Worm (Caenorhabditis elegans) whole organism, mixed stage, embryonic: Measurements from ENCODE around the gene mcd-1.

ENCODE experiments used
- M03D4.4 ChIP-seq: sonication (generic microtip); optimal IDR thresholded peaks from 2 replicates; lab custom pipeline; 2017; ENCODE audit warnings: mild to moderate bottlenecking, missing genetic modification characterization, missing compliant biosample characterization
- bed-3 ChIP-seq: fragments of 200-800 bp; sonication (Bioruptor generic); optimal IDR thresholded peaks from 3 replicates; lab custom pipeline; 2018; ENCODE audit warnings: mild to moderate bottlenecking, missing genetic modification characterization, moderate library complexity, missing compliant biosample characterization
- ceh-39 ChIP-seq: fragments of 150-350 bp; optimal IDR thresholded peaks from 2 replicates; lab custom pipeline; 2014; ENCODE audit warnings: missing biosample characterization, missing genetic modification characterization
- ceh-83 ChIP-seq: fragments of 200-800 bp; sonication (Bioruptor generic); optimal IDR thresholded peaks from 2 replicates; lab custom pipeline; 2018; ENCODE audit warnings: mild to moderate bottlenecking, missing genetic modification characterization, missing compliant biosample characterization
- ces-1 ChIP-seq: fragments of 150-350 bp; optimal IDR thresholded peaks from 2 replicates; lab custom pipeline; 2014; ENCODE audit warnings: missing biosample characterization, missing genetic modification reagents, missing genetic modification characterization
- cnd-1 ChIP-seq: fragments of 200-800 bp; sonication (Bioruptor generic); optimal IDR thresholded peaks from 2 replicates; lab custom pipeline; 2018; ENCODE audit warnings: mild to moderate bottlenecking, missing genetic modification characterization, missing compliant biosample characterization
- drap-1 ChIP-seq: fragments of 200-800 bp; sonication (Bioruptor generic); optimal IDR thresholded peaks from 3 replicates; lab custom pipeline; 2018; ENCODE audit warnings: mild to moderate bottlenecking, missing genetic modification characterization, missing compliant biosample characterization
- elt-3 ChIP-seq: fragments of 150-350 bp; optimal IDR thresholded peaks from 2 replicates; lab custom pipeline; 2014; ENCODE audit warnings: missing biosample characterization, missing genetic modification characterization
- flh-1 ChIP-seq: fragments of 200-800 bp; sonication (Bioruptor generic); optimal IDR thresholded peaks from 2 replicates; lab custom pipeline; 2018; ENCODE audit warnings: mild to moderate bottlenecking, missing genetic modification characterization, moderate library complexity, missing compliant biosample characterization
- ham-2 ChIP-seq: fragments of 200-800 bp; sonication (Bioruptor generic); optimal IDR thresholded peaks from 2 replicates; lab custom pipeline; 2018; ENCODE audit warnings: mild to moderate bottlenecking, missing genetic modification characterization, missing compliant biosample characterization
- lsy-2 ChIP-seq: fragments of 150-350 bp; optimal IDR thresholded peaks from 2 replicates; lab custom pipeline; 2014; ENCODE audit warnings: missing biosample characterization, missing genetic modification characterization
- mab-5 ChIP-seq: fragments of 150-350 bp; optimal IDR thresholded peaks from 2 replicates; lab custom pipeline; 2014; ENCODE audit warnings: missing biosample characterization, missing genetic modification characterization
- mls-2 ChIP-seq: sonication (generic microtip); optimal IDR thresholded peaks from 2 replicates; lab custom pipeline; 2016; ENCODE audit warnings: mild to moderate bottlenecking, missing genetic modification characterization, moderate library complexity, missing compliant biosample characterization
- nhr-237 ChIP-seq: fragments of 150-350 bp; optimal IDR thresholded peaks from 2 replicates; lab custom pipeline; 2014; ENCODE audit warnings: missing biosample characterization, missing genetic modification characterization
- nhr-28 ChIP-seq: fragments of 150-350 bp; optimal IDR thresholded peaks from 2 replicates; lab custom pipeline; 2014; ENCODE audit warnings: missing biosample characterization, missing genetic modification characterization
- sem-2 ChIP-seq: fragments of 200-800 bp; sonication (Bioruptor generic); optimal IDR thresholded peaks from 2 replicates; lab custom pipeline; 2018; ENCODE audit warnings: mild to moderate bottlenecking, missing genetic modification characterization, missing compliant biosample characterization
- snpc-4 ChIP-seq: fragments of 150-350 bp; optimal IDR thresholded peaks from 2 replicates; lab custom pipeline; 2014; ENCODE audit warnings: missing biosample characterization, missing genetic modification characterization
- tbx-8 ChIP-seq: fragments of 200-800 bp; sonication (Bioruptor generic); optimal IDR thresholded peaks from 2 replicates; lab custom pipeline; 2018; ENCODE audit warnings: mild to moderate bottlenecking, missing genetic modification characterization, moderate library complexity, missing compliant biosample characterization
- unc-120 ChIP-seq: sonication (generic microtip); optimal IDR thresholded peaks from 2 replicates; lab custom pipeline; 2017; ENCODE audit warnings: missing genetic modification characterization, missing compliant biosample characterization; ENCODE audit not compliant: poor library complexity, severe bottlenecking
- unc-39 ChIP-seq: fragments of 150-350 bp; optimal IDR thresholded peaks from 2 replicates; lab custom pipeline; 2014; ENCODE audit warnings: missing biosample characterization, missing genetic modification characterization
- unc-62 ChIP-seq: fragments of 150-350 bp; optimal IDR thresholded peaks from 2 replicates; lab custom pipeline; 2014; ENCODE audit warnings: missing biosample characterization, missing genetic modification reagents, missing genetic modification characterization
- ztf-11 ChIP-seq: fragments of 150-350 bp; optimal IDR thresholded peaks from 2 replicates; lab custom pipeline; 2014; ENCODE audit warnings: missing biosample characterization, missing genetic modification characterization

The mcd-1 gene

ce11 chrII:13938290-13938689 is 49.9 kb downstream of the mcd-1 start:
- no peak for TF ChIP-seq unc-62
- TF ChIP-seq mab-5 (tag; lab: Kevin White, UChicago): no peak
- TF ChIP-seq ces-1 (GFP tag; lab: Kevin White, UChicago): no peak
- no peak for TF ChIP-seq flh-1 (GFP tag; lab: Kevin White, UChicago)
- TF ChIP-seq nhr-28: no peak
- TF ChIP-seq lsy-2 (tag; lab: Kevin White, UChicago): no peak
- TF ChIP-seq drap-1 (GFP tag; lab: Kevin White, UChicago): no peak
- no peak for TF ChIP-seq elt-3 (tag; lab: Kevin White, UChicago)
- no peak for TF ChIP-seq M03D4.4 (tag; lab: Kevin White, UChicago)
- TF ChIP-seq snpc-4 (tag; lab: Kevin White, UChicago): no peak
- TF ChIP-seq mls-2 (tag; lab: Kevin White, UChicago): no peak
- no peak for TF ChIP-seq ztf-11 (tag; lab: Kevin White, UChicago)
- TF ChIP-seq unc-120 (tag; lab: Kevin White, UChicago): no peak
- no peak for TF ChIP-seq ceh-39 (tag; lab: Kevin White, UChicago)
- no peak for TF ChIP-seq unc-39 (tag; lab: Kevin White, UChicago)
- TF ChIP-seq nhr-237: no peak
- no peak for TF ChIP-seq sem-2 (GFP tag; lab: Kevin White, UChicago)
- no peak for TF ChIP-seq cnd-1 (tag; lab: Kevin White, UChicago)

DNA sequence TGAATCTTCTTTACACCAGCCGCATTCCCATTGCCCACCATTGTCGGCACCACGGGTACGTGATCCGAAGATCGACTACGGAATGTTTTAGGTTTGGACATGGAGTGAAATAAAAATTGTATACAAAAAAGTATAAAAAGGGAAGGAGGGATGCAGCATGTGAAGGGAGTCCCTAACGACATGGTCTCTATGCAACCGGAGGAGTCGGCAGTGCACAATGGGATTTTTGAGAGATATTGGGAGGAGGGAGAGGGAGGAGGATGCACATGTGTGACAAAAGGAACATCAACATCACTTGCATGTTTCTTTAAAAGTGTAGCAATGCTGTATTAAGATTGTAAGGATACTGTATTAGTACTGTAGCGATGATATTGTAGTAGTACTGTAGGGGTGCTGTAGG is 51.2 kb downstream of the mcd-1 start, which contains the start of gene W07G1.1:
TSS of gene W07G1.1 (minus strand) at position 101 of the 400 bp plus-strand sequence.
- no peak for TF ChIP-seq ceh-83 (GFP tag; lab: Kevin White, UChicago)
- TF ChIP-seq tbx-8 (GFP tag; lab: Kevin White, UChicago): no peak
- no peak for TF ChIP-seq ham-2 (GFP tag; lab: Kevin White, UChicago)
- TF ChIP-seq flh-1 (GFP tag; lab: Kevin White, UChicago): no peak
- TF ChIP-seq ceh-39 (tag; lab: Kevin White, UChicago): no peak
- no peak for TF ChIP-seq drap-1 (GFP tag; lab: Kevin White, UChicago)
- TF ChIP-seq lsy-2 (tag; lab: Kevin White, UChicago): no peak
- TF ChIP-seq ces-1 (GFP tag; lab: Kevin White, UChicago): no peak
- no peak for TF ChIP-seq M03D4.4 (tag; lab: Kevin White, UChicago)

ce11 chrII:13945527-13945926 is 57.2 kb downstream of the mcd-1 start:
- TF ChIP-seq bed-3 (no peak), nhr-237 (no peak), unc-39 (tag; lab: Kevin White, UChicago) (no peak)
